Worm (Caenorhabditis elegans) whole organism, L4/young adult: ENCODE results near the gene pde-4.

Experiments
- dao-5 ChIP-seq: sonication (generic microtip); optimal IDR thresholded peaks from 2 replicates; lab custom pipeline; 2016; ENCODE audit warnings: missing genotype, missing genetic modification characterization, moderate library complexity, missing compliant biosample characterization
- him-1 ChIP-seq: sonication (generic microtip); optimal IDR thresholded peaks from 2 replicates; lab custom pipeline; 2016; ENCODE audit warnings: missing genotype, missing genetic modification reagents, missing genetic modification characterization, missing compliant biosample characterization

DNA sequence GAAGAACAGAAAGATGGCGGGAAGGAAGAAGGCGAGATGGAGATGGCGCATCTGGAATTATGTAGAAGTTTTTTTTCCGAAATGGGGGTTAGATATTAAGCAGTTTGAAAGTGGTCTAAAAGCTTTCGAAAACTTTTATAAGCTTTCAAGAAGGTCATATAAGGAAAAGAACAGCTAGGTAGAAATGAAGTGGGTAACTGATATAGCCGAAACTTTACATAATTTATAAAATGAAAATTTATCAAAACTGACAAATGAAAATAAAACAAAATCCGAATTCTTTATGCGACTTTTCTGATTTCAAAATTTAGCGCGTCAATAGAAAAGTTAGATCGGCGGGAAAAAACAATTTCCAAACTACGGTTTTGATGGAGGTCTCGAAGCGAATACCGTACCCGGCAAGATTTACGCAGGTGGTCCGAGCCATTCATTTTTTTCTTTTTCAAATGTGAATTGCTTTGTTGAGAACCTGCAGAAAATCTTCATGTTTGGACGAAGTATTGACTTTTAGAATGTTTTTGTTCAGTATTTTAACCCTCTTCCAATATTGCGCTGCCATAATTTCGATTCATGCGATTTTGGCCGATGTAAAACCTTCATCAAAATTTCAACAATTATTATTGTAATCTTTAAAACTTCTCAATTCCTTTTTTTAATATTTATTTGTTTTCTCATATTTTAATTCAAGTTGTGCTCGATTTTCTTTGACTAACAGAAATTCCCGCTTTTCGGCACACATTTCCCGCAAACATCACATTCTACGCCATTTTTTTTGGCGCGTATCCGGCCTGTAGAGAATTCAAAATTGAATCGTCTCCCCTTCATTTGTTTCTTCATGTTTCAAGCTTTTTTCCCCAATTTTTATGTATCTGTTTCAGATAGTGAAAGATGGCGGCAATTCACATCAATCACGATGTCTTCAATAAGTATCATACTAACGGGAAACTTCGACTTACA is 12.9 kb upstream of the pde-4 start, which contains the start of the genes F18A1.7 and rpa-1:
- TF ChIP-seq dao-5 (tag; lab: Kevin White, UChicago) (no peak), him-1 (no peak)
